Worm (Caenorhabditis elegans) whole organism, midembryonic: Measurements from ENCODE around the gene dhcr-7.

Experiments used
- T22C8.4 ChIP-seq: fragments of 200-800 bp; sonication (Bioruptor generic); IDR thresholded peaks from 2 replicates; pipeline ENCODE4 v1.3.6; 2022; ENCODE audit warnings: missing genetic modification characterization, missing compliant biosample characterization
- cog-1 ChIP-seq: sonication (generic microtip); optimal IDR thresholded peaks from 2 replicates; lab custom pipeline; 2016; ENCODE audit warnings: missing genetic modification characterization, missing compliant biosample characterization
- flt-1 ChIP-seq: fragments of 200-800 bp; sonication (Bioruptor generic); IDR thresholded peaks from 2 replicates; pipeline ENCODE4 v1.3.6; 2022; ENCODE audit warnings: missing genetic modification characterization, missing compliant biosample characterization
- klf-2 ChIP-seq: fragments of 200-800 bp; sonication (Bioruptor generic); conservative IDR thresholded peaks from 2 replicates; pipeline ENCODE4 v1.3.6; 2022; ENCODE audit warnings: missing genetic modification reagents, missing genetic modification characterization, missing compliant biosample characterization
- med-1 ChIP-seq: sonication (generic microtip); optimal IDR thresholded peaks from 2 replicates; lab custom pipeline; 2017; ENCODE audit warnings: missing genetic modification characterization, mild to moderate bottlenecking, missing compliant biosample characterization, antibody characterized with exemption, missing genetic modification reagents; ENCODE audit not compliant: insufficient read depth
- ref-1 ChIP-seq: fragments of 200-800 bp; sonication (Bioruptor generic); conservative IDR thresholded peaks from 2 replicates; pipeline ENCODE4 v1.3.6; 2022; ENCODE audit warnings: missing genetic modification reagents, missing genetic modification characterization, missing compliant biosample characterization
- tab-1 ChIP-seq: fragments of 200-800 bp; sonication (Bioruptor generic); IDR thresholded peaks from 2 replicates; pipeline ENCODE4 v1.3.6; 2022; ENCODE audit warnings: missing genetic modification characterization, missing compliant biosample characterization
- ztf-23 ChIP-seq: fragments of 200-800 bp; sonication (Bioruptor generic); IDR thresholded peaks from 2 replicates; pipeline ENCODE4 v1.3.6; 2022; ENCODE audit warnings: missing genetic modification reagents, missing genetic modification characterization, missing compliant biosample characterization
- ztf-29 ChIP-seq: fragments of 200-800 bp; sonication (Bioruptor generic); IDR thresholded peaks from 2 replicates; pipeline ENCODE4 v1.3.6; 2022; ENCODE audit warnings: missing genetic modification reagents, missing genetic modification characterization, missing compliant biosample characterization

The dhcr-7 gene

ce11 chrV:20486549-20486948 lies 1.4 kb upstream of the dhcr-7 start:
- TF ChIP-seq tab-1 (GFP tag; lab: Robert Waterston, UW) (no peak), flt-1 (GFP tag; lab: Robert Waterston, UW) (no peak), ztf-29 (GFP tag; lab: Robert Waterston, UW) (no peak), klf-2 (no peak), ref-1 (GFP tag; lab: Robert Waterston, UW) (no peak), T22C8.4 (GFP tag; lab: Robert Waterston, UW) (no peak), ztf-23 (GFP tag; lab: Robert Waterston, UW) (no peak), cog-1 (tag; lab: Kevin White, UChicago) (no peak), med-1 (GFP tag; lab: Kevin White, UChicago) (no peak)

ce11 chrV:20480790-20481189 lies 4.4 kb downstream of the dhcr-7 start:
- TF ChIP-seq flt-1 (GFP tag; lab: Robert Waterston, UW) (no peak), T22C8.4 (GFP tag; lab: Robert Waterston, UW) (no peak), med-1 (GFP tag; lab: Kevin White, UChicago) (no peak), klf-2 (no peak), ztf-23 (GFP tag; lab: Robert Waterston, UW) (no peak), cog-1 (tag; lab: Kevin White, UChicago) (no peak), ztf-29 (GFP tag; lab: Robert Waterston, UW) (no peak), ref-1 (GFP tag; lab: Robert Waterston, UW) (no peak), tab-1 (GFP tag; lab: Robert Waterston, UW) (no peak)

ce11 chrV:20479013-20479739 lies 6.0 kb downstream of the dhcr-7 start, which contains the start of the genes calf-1 and rpl-2:
TSS of gene calf-1 (minus strand) at chrV:20479089.
TSS of gene rpl-2 (plus strand) at chrV:20479689.
- TF ChIP-seq ztf-23 (GFP tag; lab: Robert Waterston, UW) (no peak), med-1 (GFP tag; lab: Kevin White, UChicago) (no peak), cog-1 (tag; lab: Kevin White, UChicago) (no peak), klf-2 (no peak), ref-1 (GFP tag; lab: Robert Waterston, UW) (no peak)

DNA sequence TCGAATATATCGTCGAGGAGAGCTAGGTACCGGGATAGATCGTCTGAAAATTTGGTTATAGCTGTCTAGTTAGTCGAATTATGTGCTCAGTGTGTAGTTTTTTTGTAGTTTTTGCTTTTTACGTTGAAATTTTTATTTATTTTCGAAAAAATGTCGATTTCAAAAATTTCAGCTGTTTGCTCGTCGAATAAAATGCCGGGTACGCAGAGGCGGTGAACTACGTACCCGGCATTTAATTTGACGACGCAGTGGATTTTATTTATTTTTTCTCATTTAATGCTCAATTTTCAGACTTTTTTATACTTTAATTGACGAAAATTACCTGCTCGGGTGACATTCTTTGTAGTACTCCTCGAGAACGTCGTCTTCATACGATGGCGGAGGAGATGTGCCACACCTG lies 8.2 kb downstream of the dhcr-7 start:
- TF ChIP-seq ztf-29 (GFP tag; lab: Robert Waterston, UW), result no peak
- no peak for TF ChIP-seq tab-1 (GFP tag; lab: Robert Waterston, UW)
- no peak for TF ChIP-seq ref-1 (GFP tag; lab: Robert Waterston, UW)
- TF ChIP-seq flt-1 (GFP tag; lab: Robert Waterston, UW), result no peak
- no peak for TF ChIP-seq med-1 (GFP tag; lab: Kevin White, UChicago)
- no peak for TF ChIP-seq cog-1 (tag; lab: Kevin White, UChicago)
- TF ChIP-seq ztf-23 (GFP tag; lab: Robert Waterston, UW), result no peak
- TF ChIP-seq klf-2, result no peak
- TF ChIP-seq T22C8.4 (GFP tag; lab: Robert Waterston, UW), result no peak

DNA sequence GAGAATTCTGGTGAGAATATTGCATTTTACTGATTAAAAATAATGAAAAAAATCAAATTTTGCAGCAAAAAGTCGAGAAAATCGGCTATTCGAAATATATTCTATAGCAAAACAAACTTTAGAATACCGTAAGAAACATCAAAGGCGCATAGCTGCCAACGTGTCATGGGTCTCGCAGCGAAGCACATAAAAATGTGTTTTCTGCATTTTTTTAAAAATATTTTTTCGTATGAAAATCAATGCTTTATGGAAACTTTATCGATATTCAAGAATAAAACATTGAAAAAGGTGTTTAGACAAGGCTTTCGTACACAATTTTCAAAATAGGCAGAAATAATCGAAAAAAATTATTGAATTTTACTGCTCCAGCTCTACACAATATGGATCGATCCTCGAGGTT lies 8.7 kb downstream of the dhcr-7 start:
- TF ChIP-seq ztf-29 (GFP tag; lab: Robert Waterston, UW), result no peak
- TF ChIP-seq T22C8.4 (GFP tag; lab: Robert Waterston, UW), result no peak
- TF ChIP-seq cog-1 (tag; lab: Kevin White, UChicago), result no peak
- TF ChIP-seq med-1 (GFP tag; lab: Kevin White, UChicago), result no peak
- no peak for TF ChIP-seq tab-1 (GFP tag; lab: Robert Waterston, UW)
- no peak for TF ChIP-seq klf-2
- TF ChIP-seq ref-1 (GFP tag; lab: Robert Waterston, UW), result no peak

ce11 chrV:20475830-20476229 lies 9.4 kb downstream of the dhcr-7 start, which contains the start of gene B0250.7:
TSS of gene B0250.7 (minus strand) at chrV:20476061.
- TF ChIP-seq T22C8.4 (GFP tag; lab: Robert Waterston, UW), result no peak
- TF ChIP-seq ztf-23 (GFP tag; lab: Robert Waterston, UW), result no peak
- no peak for TF ChIP-seq flt-1 (GFP tag; lab: Robert Waterston, UW)
- no peak for TF ChIP-seq ztf-29 (GFP tag; lab: Robert Waterston, UW)
- TF ChIP-seq med-1 (GFP tag; lab: Kevin White, UChicago), result no peak

DNA sequence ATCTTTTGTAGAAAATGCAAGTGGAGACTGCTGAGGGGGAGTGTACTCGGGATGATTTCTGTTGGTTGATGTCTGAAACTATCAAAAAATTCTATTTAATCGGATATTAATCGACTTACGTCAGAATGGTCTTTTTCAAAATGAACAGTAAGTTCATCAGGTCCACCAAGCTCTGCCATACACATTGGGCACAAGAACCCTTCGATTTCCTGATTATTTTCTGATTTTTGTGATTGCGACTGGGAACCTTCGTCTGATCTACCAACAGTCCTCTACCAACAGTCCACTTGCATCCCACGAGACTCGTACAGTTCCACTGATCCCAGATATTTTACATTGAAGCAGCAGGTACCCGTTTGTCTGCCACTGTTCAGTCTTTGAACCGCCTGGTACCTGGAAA lies 10.2 kb downstream of the dhcr-7 start:
- TF ChIP-seq ref-1 (GFP tag; lab: Robert Waterston, UW) (no peak), T22C8.4 (GFP tag; lab: Robert Waterston, UW) (no peak), ztf-23 (GFP tag; lab: Robert Waterston, UW) (no peak), tab-1 (GFP tag; lab: Robert Waterston, UW) (no peak), cog-1 (tag; lab: Kevin White, UChicago) (no peak), ztf-29 (GFP tag; lab: Robert Waterston, UW) (no peak), med-1 (GFP tag; lab: Kevin White, UChicago) (no peak), klf-2 (no peak)

ce11 chrV:20470385-20470784 lies 14.8 kb downstream of the dhcr-7 start, which contains the start of gene B0250.8:
TSS of gene B0250.8 (minus strand) at chrV:20470485.
- TF ChIP-seq ztf-23 (GFP tag; lab: Robert Waterston, UW) (no peak), T22C8.4 (GFP tag; lab: Robert Waterston, UW) (no peak), ztf-29 (GFP tag; lab: Robert Waterston, UW) (no peak), cog-1 (tag; lab: Kevin White, UChicago) (no peak), tab-1 (GFP tag; lab: Robert Waterston, UW) (no peak), med-1 (GFP tag; lab: Kevin White, UChicago) (no peak), ref-1 (GFP tag; lab: Robert Waterston, UW) (no peak), flt-1 (GFP tag; lab: Robert Waterston, UW) (no peak), klf-2 (no peak)

DNA sequence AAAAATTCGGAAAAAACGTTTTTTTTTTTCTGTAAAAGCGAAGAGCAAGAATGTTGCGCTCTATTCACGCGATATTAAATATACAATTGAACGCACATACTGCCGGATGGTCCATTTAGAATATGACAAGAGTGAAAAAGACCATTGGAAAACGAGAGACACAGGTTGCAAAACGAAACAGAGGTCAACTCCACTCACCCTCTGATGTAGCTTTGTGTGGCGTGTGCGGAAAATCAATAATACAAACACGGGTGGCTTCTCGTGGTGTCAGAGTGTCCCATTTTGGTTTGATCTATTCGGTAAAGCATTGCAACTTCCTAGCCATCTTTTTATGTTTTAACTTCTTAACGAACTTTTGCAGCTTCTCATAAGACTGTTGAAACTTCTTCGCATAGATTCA lies 20.4 kb downstream of the dhcr-7 start:
- TF ChIP-seq T22C8.4 (GFP tag; lab: Robert Waterston, UW) (peak; percentile 61), ztf-29 (GFP tag; lab: Robert Waterston, UW) (no peak)
